Fruit fly (Drosophila melanogaster): ENCODE data around the gene Or13a.

Or13a gene

dm6 chrX:15944735-15945323 is 29.4 kb upstream of the Or13a start, which contains the start of gene Rrp47:
Rrp47 (plus strand) TSS chrX:15944897.
- TF ChIP-seq D (optimal IDR thresholded peaks at IDR 0.05) (no peak), D (GFP tag; optimal IDR thresholded peaks at IDR 0.05) (no peak), pzg (GFP tag; optimal IDR thresholded peaks at IDR 0.05) (peak; percentile 52), Bteb2 (GFP tag; optimal IDR thresholded peaks at IDR 0.05) (no peak), CG8924 (tag; optimal IDR thresholded peaks at IDR 0.05) (peak; percentile 51), CG3995 (GFP tag; optimal IDR thresholded peaks at IDR 0.05) (peak; percentile 37), CG17829 (tag; optimal IDR thresholded peaks at IDR 0.05) (peak; percentile 6), CG2712 (tag; optimal IDR thresholded peaks at IDR 0.05) (peak; percentile 13), gsb (GFP tag; IDR thresholded peaks at IDR 0.05) (no peak), CG8388 (GFP tag; optimal IDR thresholded peaks at IDR 0.05) (no peak), ham (GFP tag; IDR thresholded peaks at IDR 0.05) (no peak), zen (tag; optimal IDR thresholded peaks at IDR 0.05) (peak; percentile 10), hkb (optimal IDR thresholded peaks at IDR 0.05) (no peak), hkb (GFP tag; IDR thresholded peaks at IDR 0.05) (0 out of 2 replicates have a peak, but pooled peaks have one; percentile 16), phol (tag; optimal IDR thresholded peaks at IDR 0.05) (peak; percentile 1), CG18011 (GFP tag; optimal IDR thresholded peaks at IDR 0.05) (no peak), ewg (GFP tag; optimal IDR thresholded peaks at IDR 0.05) (peak; percentile 1), her (GFP tag; optimal IDR thresholded peaks at IDR 0.05) (peak; percentile 58), CG11085 (GFP tag; IDR thresholded peaks at IDR 0.05) (no peak), Dfd (GFP tag; optimal IDR thresholded peaks at IDR 0.05) (no peak), Lhr (GFP tag; optimal IDR thresholded peaks at IDR 0.05) (peak; percentile 2), kni (GFP tag; optimal IDR thresholded peaks at IDR 0.05) (no peak), stwl (tag; optimal IDR thresholded peaks at IDR 0.05) (peak; percentile 78), Dbx (GFP tag; IDR thresholded peaks at IDR 0.05) (no peak), MBD-R2 (GFP tag; IDR thresholded peaks at IDR 0.05) (peak; percentile 76), ab (GFP tag; optimal IDR thresholded peaks at IDR 0.05) (no peak), Ets97D (GFP tag; optimal IDR thresholded peaks at IDR 0.05) (no peak), CG2116 (GFP tag; optimal IDR thresholded peaks at IDR 0.05) (peak; percentile 38), sens (GFP tag) (peak; percentile 71), CG1603 (tag; optimal IDR thresholded peaks at IDR 0.05) (peak; percentile 50), CG7357 (GFP tag; IDR thresholded peaks at IDR 0.05) (peak; percentile 93), CG8089 (GFP tag; optimal IDR thresholded peaks at IDR 0.05) (no peak), CG14710 (tag; optimal IDR thresholded peaks at IDR 0.05) (peak; percentile 6), CG1024 (GFP tag; IDR thresholded peaks at IDR 0.05) (peak; percentile 76), dm (GFP tag; optimal IDR thresholded peaks at IDR 0.05) (peak; percentile 8), lola (GFP tag; optimal IDR thresholded peaks at IDR 0.05) (peak in 1 of 3 experiments; percentile 29), row (GFP tag; IDR thresholded peaks at IDR 0.05) (peak; percentile 54; the same call in 2 of the 3 replicates), danr (GFP tag; IDR thresholded peaks at IDR 0.05) (no peak), CG17186 (GFP tag; optimal IDR thresholded peaks at IDR 0.05) (peak; percentile 3), pfk (GFP tag; optimal IDR thresholded peaks at IDR 0.05) (peak; percentile 54), CG4617 (GFP tag; optimal IDR thresholded peaks at IDR 0.05; ENCODE audit: borderline replicate concordance) (peak; percentile 60), CG15696 (tag; optimal IDR thresholded peaks at IDR 0.05) (no peak), CG2199 (GFP tag; IDR thresholded peaks at IDR 0.05) (no peak), MESR4 (GFP tag; optimal IDR thresholded peaks at IDR 0.05) (peak; percentile 83), TFAM (GFP tag; optimal IDR thresholded peaks at IDR 0.05) (no peak), CG7963 (GFP tag; IDR thresholded peaks at IDR 0.05; ENCODE audit: partially characterized antibody) (no peak), CG6765 (GFP tag; optimal IDR thresholded peaks at IDR 0.05) (no peak), Myb (GFP tag; optimal IDR thresholded peaks at IDR 0.05) (peak; percentile 4), CG12659 (GFP tag; optimal IDR thresholded peaks at IDR 0.05) (peak; percentile 39), gfzf (GFP tag; optimal IDR thresholded peaks at IDR 0.05) (peak; percentile 74)

All from whole organism, embryonic.